Fruit fly (Drosophila melanogaster) whole organism, embryonic: ENCODE data around the gene Cep290.

ENCODE experiments used
- BtbVII ChIP-seq: fragments of 200-800 bp; sonication (Bioruptor generic); optimal IDR thresholded peaks from 3 replicates; lab custom pipeline; 2017; ENCODE audit warnings: missing biosample characterization, mild to moderate bottlenecking, missing genetic modification characterization
- CG11695 ChIP-seq: fragments of 200-800 bp; sonication (Bioruptor generic); IDR thresholded peaks from 3 replicates; pipeline ENCODE4 v1.3.6; 2022; ENCODE audit warnings: missing biosample characterization, missing genetic modification characterization
- CG13424 ChIP-seq: fragments of 200-800 bp; sonication (Bioruptor generic); optimal IDR thresholded peaks from 2 replicates; lab custom pipeline; 2019; ENCODE audit warnings: missing biosample characterization, mild to moderate bottlenecking, missing genetic modification characterization, moderate library complexity
- CG15696 ChIP-seq: fragments of 200-800 bp; sonication (Bioruptor generic); optimal IDR thresholded peaks from 2 replicates; lab custom pipeline; 2019; ENCODE audit warnings: missing biosample characterization, mild to moderate bottlenecking, missing genetic modification characterization, moderate library complexity
- CG1602 ChIP-seq: fragments of 200-800 bp; sonication (Bioruptor generic); optimal IDR thresholded peaks from 3 replicates; lab custom pipeline; 2016; ENCODE audit warnings: missing biosample characterization, missing genetic modification characterization
- CG17359 ChIP-seq: fragments of 200-800 bp; sonication (Bioruptor generic); optimal IDR thresholded peaks from 3 replicates; lab custom pipeline; 2018; ENCODE audit warnings: missing biosample characterization, mild to moderate bottlenecking, missing genetic modification characterization, moderate library complexity
- CG17361 ChIP-seq: fragments of 200-800 bp; sonication (Bioruptor generic); IDR thresholded peaks from 3 replicates; pipeline ENCODE4 v1.3.6; 2022; ENCODE audit warnings: missing biosample characterization, missing genetic modification characterization
- CG1832 ChIP-seq: fragments of 200-800 bp; sonication (Bioruptor generic); optimal IDR thresholded peaks from 2 replicates; lab custom pipeline; 2017; ENCODE audit warnings: missing biosample characterization, mild to moderate bottlenecking, missing genetic modification characterization, inconsistent platforms
- CG33213 ChIP-seq: fragments of 200-800 bp; sonication (Bioruptor generic); optimal IDR thresholded peaks from 3 replicates; lab custom pipeline; 2016; ENCODE audit warnings: missing biosample characterization, missing genetic modification characterization
- CG34224 ChIP-seq: fragments of 200-800 bp; sonication (Bioruptor generic); IDR thresholded peaks from 3 replicates; pipeline ENCODE4 v1.3.6; 2022; ENCODE audit warnings: missing biosample characterization, missing genetic modification characterization; ENCODE audit not compliant: partially characterized antibody
- CG34422 ChIP-seq: fragments of 200-800 bp; sonication (Bioruptor generic); IDR thresholded peaks from 3 replicates; pipeline ENCODE4 v1.3.6; 2022; ENCODE audit warnings: missing biosample characterization, missing genetic modification characterization
- CG4404 ChIP-seq: fragments of 200-800 bp; sonication (Bioruptor generic); IDR thresholded peaks from 2 replicates; pipeline ENCODE4 v1.3.6; 2022; ENCODE audit warnings: missing biosample characterization, missing genetic modification characterization
- CG4424 ChIP-seq: fragments of 200-800 bp; sonication (Bioruptor generic); optimal IDR thresholded peaks from 3 replicates; lab custom pipeline; 2016; ENCODE audit warnings: missing biosample characterization, missing genetic modification characterization
- CG4707 ChIP-seq: fragments of 200-800 bp; sonication (Bioruptor generic); optimal IDR thresholded peaks from 2 replicates; lab custom pipeline; 2018; ENCODE audit warnings: missing biosample characterization, mild to moderate bottlenecking, missing genetic modification characterization, moderate library complexity
- CG7556 ChIP-seq: fragments of 200-800 bp; sonication (Bioruptor generic); optimal IDR thresholded peaks from 2 replicates; lab custom pipeline; 2017; ENCODE audit warnings: missing biosample characterization, mild to moderate bottlenecking, missing genetic modification characterization
- CG7928 ChIP-seq: fragments of 200-800 bp; sonication (Bioruptor generic); optimal IDR thresholded peaks from 2 replicates; lab custom pipeline; 2017; ENCODE audit warnings: missing biosample characterization, mild to moderate bottlenecking, missing genetic modification characterization
- CG8290 ChIP-seq, 3 experiments: fragments of 200-800 bp; sonication (Bioruptor generic); optimal IDR thresholded peaks; 2 replicates each; lab custom pipeline; 2016 to 2019; ENCODE audit warnings: missing biosample characterization in 3 of 3, missing genetic modification characterization in 3 of 3, mild to moderate bottlenecking in 2 of 3, moderate library complexity in 1 of 3
- CrebB ChIP-seq: fragments of 200-800 bp; sonication (Bioruptor generic); optimal IDR thresholded peaks from 3 replicates; lab custom pipeline; 2018; ENCODE audit warnings: missing biosample characterization, mild to moderate bottlenecking, missing genetic modification characterization
- D19B ChIP-seq: fragments of 200-800 bp; sonication (Bioruptor generic); optimal IDR thresholded peaks from 2 replicates; lab custom pipeline; 2017; ENCODE audit warnings: missing biosample characterization, mild to moderate bottlenecking, missing genetic modification characterization
- Drgx ChIP-seq: fragments of 200-800 bp; sonication (Bioruptor generic); IDR thresholded peaks from 2 replicates; pipeline ENCODE4 v1.3.6; 2022; ENCODE audit warnings: missing biosample characterization, missing genetic modification characterization
- E2f2 ChIP-seq: fragments of 200-800 bp; sonication (Bioruptor generic); IDR thresholded peaks from 2 replicates; pipeline ENCODE4 v1.3.6; 2022; ENCODE audit warnings: missing biosample characterization, missing genetic modification characterization
- GATAe ChIP-seq: fragments of 200-800 bp; sonication (Bioruptor generic); conservative IDR thresholded peaks from 2 replicates; pipeline ENCODE4 v1.3.6; 2022; ENCODE audit warnings: missing biosample characterization, missing genetic modification characterization
- Nf-YA ChIP-seq: fragments of 200-800 bp; sonication (Bioruptor generic); IDR thresholded peaks from 2 replicates; pipeline ENCODE4 v1.3.6; 2022; ENCODE audit warnings: missing biosample characterization, missing genetic modification characterization
- Oli ChIP-seq: fragments of 200-800 bp; sonication (Bioruptor generic); optimal IDR thresholded peaks from 2 replicates; lab custom pipeline; 2018; ENCODE audit warnings: missing biosample characterization, mild to moderate bottlenecking, missing genetic modification characterization, moderate library complexity
- al ChIP-seq: fragments of 200-800 bp; sonication (Bioruptor generic); IDR thresholded peaks from 2 replicates; pipeline ENCODE4 v1.3.6; 2022; ENCODE audit warnings: missing biosample characterization, missing genetic modification characterization
- az2 ChIP-seq: fragments of 200-800 bp; sonication (Bioruptor generic); optimal IDR thresholded peaks from 3 replicates; lab custom pipeline; 2016; ENCODE audit warnings: missing biosample characterization, missing genetic modification characterization
- bigmax ChIP-seq: fragments of 200-800 bp; sonication (Bioruptor generic); optimal IDR thresholded peaks from 2 replicates; lab custom pipeline; 2018; ENCODE audit warnings: missing biosample characterization, mild to moderate bottlenecking, missing genetic modification characterization
- bsh ChIP-seq, 2 experiments: fragments of 200-800 bp; sonication (Bioruptor generic); optimal IDR thresholded peaks; 2 replicates each; lab custom pipeline; 2017 to 2018; ENCODE audit warnings: mild to moderate bottlenecking in 2 of 2, missing biosample characterization in 2 of 2, missing genetic modification characterization in 2 of 2, moderate library complexity in 1 of 2
- da ChIP-seq: fragments of 200-800 bp; sonication (Bioruptor generic); optimal IDR thresholded peaks from 2 replicates; lab custom pipeline; 2016; ENCODE audit warnings: missing biosample characterization, missing genetic modification characterization
- dan ChIP-seq: fragments of 200-800 bp; sonication (Bioruptor generic); IDR thresholded peaks from 2 replicates; pipeline ENCODE4 v1.3.6; 2022; ENCODE audit warnings: missing biosample characterization, missing genetic modification characterization
- eyg ChIP-seq: fragments of 200-800 bp; sonication (Bioruptor generic); optimal IDR thresholded peaks from 3 replicates; lab custom pipeline; 2016; ENCODE audit warnings: missing biosample characterization, missing genetic modification characterization
- fd3F ChIP-seq: fragments of 200-800 bp; sonication (Bioruptor generic); optimal IDR thresholded peaks from 2 replicates; lab custom pipeline; 2018; ENCODE audit warnings: missing biosample characterization, mild to moderate bottlenecking, missing genetic modification characterization, moderate library complexity
- hkb ChIP-seq, 2 experiments: fragments of 200-800 bp in 1 of 2; fragments of >200 bp in 1 of 2; sonication (Bioruptor generic) in 1 of 2; IDR thresholded peaks in 1 of 2; optimal IDR thresholded peaks in 1 of 2; 2 replicates each; pipeline versions ENCODE4 v1.3.6 to Lab custom; 2017 to 2022; ENCODE audit warnings: missing biosample characterization in 1 of 2, missing genetic modification characterization in 1 of 2
- ind ChIP-seq: fragments of 200-800 bp; sonication (Bioruptor generic); optimal IDR thresholded peaks from 3 replicates; lab custom pipeline; 2016; ENCODE audit warnings: missing biosample characterization, missing genetic modification characterization
- kni ChIP-seq: fragments of 200-800 bp; sonication (Bioruptor generic); optimal IDR thresholded peaks from 3 replicates; lab custom pipeline; 2017; ENCODE audit warnings: mild to moderate bottlenecking, missing biosample characterization, missing genetic modification reagents, missing genetic modification characterization
- lbe ChIP-seq: fragments of 200-800 bp; sonication (Bioruptor generic); optimal IDR thresholded peaks from 2 replicates; lab custom pipeline; 2016; ENCODE audit warnings: missing biosample characterization, mild to moderate bottlenecking, missing genetic modification characterization
- nau ChIP-seq: fragments of 200-800 bp; sonication (Bioruptor generic); optimal IDR thresholded peaks from 3 replicates; lab custom pipeline; 2017; ENCODE audit warnings: missing biosample characterization, mild to moderate bottlenecking, missing genetic modification characterization, missing genetic modification reagents
- nerfin-1 ChIP-seq: fragments of 200-800 bp; sonication (Bioruptor generic); optimal IDR thresholded peaks from 3 replicates; lab custom pipeline; 2019; ENCODE audit warnings: missing biosample characterization, mild to moderate bottlenecking, missing genetic modification characterization, moderate library complexity
- nom ChIP-seq: fragments of 200-800 bp; sonication (Bioruptor generic); optimal IDR thresholded peaks from 2 replicates; lab custom pipeline; 2017; ENCODE audit warnings: missing biosample characterization, missing genetic modification characterization, mild to moderate bottlenecking, moderate library complexity, missing genetic modification reagents
- psq ChIP-seq: fragments of 200-800 bp; sonication (Bioruptor generic); optimal IDR thresholded peaks from 2 replicates; lab custom pipeline; 2017; ENCODE audit warnings: missing biosample characterization, missing genetic modification characterization
- row ChIP-seq: fragments of 200-800 bp; sonication (Bioruptor generic); IDR thresholded peaks from 3 replicates; pipeline ENCODE4 v1.3.6; 2022; ENCODE audit warnings: missing biosample characterization, missing genetic modification characterization
- sens ChIP-seq: fragments of 200-800 bp; sonication (Bioruptor generic); peaks from one replicate; lab custom pipeline; 2016; ENCODE audit warnings: missing biosample characterization, missing genetic modification characterization
- shn ChIP-seq: fragments of 200-800 bp; sonication (Bioruptor generic); optimal IDR thresholded peaks from 3 replicates; lab custom pipeline; 2016; ENCODE audit warnings: missing biosample characterization, missing genetic modification characterization
- sr ChIP-seq: fragments of 200-800 bp; sonication (Bioruptor generic); IDR thresholded peaks from 3 replicates; pipeline ENCODE4 v1.3.6; 2022; ENCODE audit warnings: missing biosample characterization, missing genetic modification characterization
- trem ChIP-seq: fragments of 200-800 bp; optimal IDR thresholded peaks from 3 replicates; lab custom pipeline; 2019; ENCODE audit warnings: missing biosample characterization, mild to moderate bottlenecking, missing genetic modification characterization, moderate library complexity
- wek ChIP-seq: fragments of 200-800 bp; sonication (Bioruptor generic); optimal IDR thresholded peaks from 3 replicates; lab custom pipeline; 2018; ENCODE audit warnings: missing biosample characterization, mild to moderate bottlenecking, missing genetic modification characterization, moderate library complexity

Cep290 gene

dm6 chr3L:821951-822350 is 21.8 kb upstream of the Cep290 start (continued):
- peak; percentile 54 for TF ChIP-seq CG8290 (GFP tag; optimal IDR thresholded peaks at IDR 0.05; lab: Kevin White, UChicago)
- TF ChIP-seq CG8290 (tag; optimal IDR thresholded peaks at IDR 0.05; lab: Kevin White, UChicago): peak in 1 of 2 experiments; percentile 69
- peak; percentile 79 for TF ChIP-seq CG4424 (GFP tag; lab: Kevin White, UChicago)
- TF ChIP-seq D19B (GFP tag; lab: Kevin White, UChicago): peak; percentile 30
- no peak for TF ChIP-seq da
- peak; percentile 77 for TF ChIP-seq CG17361 (GFP tag; lab: Robert Waterston, UW)

dm6 chr3L:822619-823018 is 21.1 kb upstream of the Cep290 start:
- peak in 1 of 2 experiments; percentile 9 for TF ChIP-seq bsh (GFP tag; optimal IDR thresholded peaks at IDR 0.05; lab: Kevin White, UChicago)
- TF ChIP-seq eyg (GFP tag; lab: Kevin White, UChicago): no peak
- TF ChIP-seq Drgx (GFP tag; lab: Robert Waterston, UW): peak; percentile 58
- peak; percentile 42 for TF ChIP-seq lbe (GFP tag; lab: Kevin White, UChicago)
- no peak for TF ChIP-seq fd3F
- TF ChIP-seq CG34224: no peak
- no peak for TF ChIP-seq bigmax (GFP tag; lab: Kevin White, UChicago)
- peak; percentile 17 for TF ChIP-seq nom (GFP tag; lab: Kevin White, UChicago)
- 0 out of 3 replicates have a peak, but pooled peaks have one; percentile 10 for TF ChIP-seq row (GFP tag; lab: Robert Waterston, UW)
- TF ChIP-seq ind (GFP tag; lab: Kevin White, UChicago): no peak
- TF ChIP-seq CG34422 (GFP tag; lab: Robert Waterston, UW): no peak
- peak; percentile 57 for TF ChIP-seq sens (GFP tag; lab: Kevin White, UChicago)

dm6 chr3L:823597-823996 is 20.1 kb upstream of the Cep290 start:
- TF ChIP-seq Nf-YA (GFP tag; lab: Robert Waterston, UW) (0 out of 2 replicates have a peak, but pooled peaks have one; percentile 27), psq (GFP tag; lab: Kevin White, UChicago) (no peak)

- no peak for TF ChIP-seq E2f2 (GFP tag; lab: Robert Waterston, UW)
- TF ChIP-seq psq (GFP tag; lab: Kevin White, UChicago): no peak
- TF ChIP-seq shn: no peak
- TF ChIP-seq nerfin-1: peak; percentile 38
- peak; percentile 37 for TF ChIP-seq az2 (GFP tag; lab: Kevin White, UChicago)
- no peak for TF ChIP-seq CG4404 (GFP tag; lab: Robert Waterston, UW)
- TF ChIP-seq al (GFP tag; lab: Robert Waterston, UW): no peak
- no peak for TF ChIP-seq CG7928
- TF ChIP-seq kni: no peak
- no peak for TF ChIP-seq CG1602
- TF ChIP-seq Oli (tag; lab: Kevin White, UChicago): peak; percentile 57
- peak; percentile 8 for TF ChIP-seq nau (GFP tag; lab: Kevin White, UChicago)
- no peak for TF ChIP-seq GATAe
- no peak for TF ChIP-seq CG1832 (GFP tag; lab: Kevin White, UChicago)
- TF ChIP-seq trem (tag; lab: Kevin White, UChicago): peak; percentile 2
- no peak for TF ChIP-seq CG33213 (GFP tag; lab: Kevin White, UChicago)
- TF ChIP-seq CrebB (tag; lab: Kevin White, UChicago): no peak
- TF ChIP-seq BtbVII (GFP tag; lab: Kevin White, UChicago): no peak
- no peak for TF ChIP-seq dan (GFP tag; lab: Robert Waterston, UW)
- TF ChIP-seq CG4707 (GFP tag; lab: Kevin White, UChicago): no peak
- TF ChIP-seq sr (GFP tag; lab: Robert Waterston, UW): no peak
- TF ChIP-seq CG13424 (tag; lab: Kevin White, UChicago): peak; percentile 25
- TF ChIP-seq wek (GFP tag; lab: Kevin White, UChicago): no peak
- no peak for TF ChIP-seq CG15696 (tag; lab: Kevin White, UChicago)
- no peak for TF ChIP-seq CG7556
- peak; percentile 40 for TF ChIP-seq CG17359 (tag; lab: Kevin White, UChicago)
- no peak for TF ChIP-seq CG11695 (GFP tag; lab: Robert Waterston, UW)
- TF ChIP-seq hkb (optimal IDR thresholded peaks at IDR 0.05; lab: Kevin White, UChicago): no peak
- TF ChIP-seq hkb (GFP tag; IDR thresholded peaks at IDR 0.05; lab: Robert Waterston, UW): 0 out of 2 replicates have a peak, but pooled peaks have one; percentile 16
Observed at dm6 chr3L:824444-824843, 19.3 kb upstream of the Cep290 start.
